Fruit fly (Drosophila melanogaster): ENCODE results near the gene Nfs1.

Nfs1 gene

DNA sequence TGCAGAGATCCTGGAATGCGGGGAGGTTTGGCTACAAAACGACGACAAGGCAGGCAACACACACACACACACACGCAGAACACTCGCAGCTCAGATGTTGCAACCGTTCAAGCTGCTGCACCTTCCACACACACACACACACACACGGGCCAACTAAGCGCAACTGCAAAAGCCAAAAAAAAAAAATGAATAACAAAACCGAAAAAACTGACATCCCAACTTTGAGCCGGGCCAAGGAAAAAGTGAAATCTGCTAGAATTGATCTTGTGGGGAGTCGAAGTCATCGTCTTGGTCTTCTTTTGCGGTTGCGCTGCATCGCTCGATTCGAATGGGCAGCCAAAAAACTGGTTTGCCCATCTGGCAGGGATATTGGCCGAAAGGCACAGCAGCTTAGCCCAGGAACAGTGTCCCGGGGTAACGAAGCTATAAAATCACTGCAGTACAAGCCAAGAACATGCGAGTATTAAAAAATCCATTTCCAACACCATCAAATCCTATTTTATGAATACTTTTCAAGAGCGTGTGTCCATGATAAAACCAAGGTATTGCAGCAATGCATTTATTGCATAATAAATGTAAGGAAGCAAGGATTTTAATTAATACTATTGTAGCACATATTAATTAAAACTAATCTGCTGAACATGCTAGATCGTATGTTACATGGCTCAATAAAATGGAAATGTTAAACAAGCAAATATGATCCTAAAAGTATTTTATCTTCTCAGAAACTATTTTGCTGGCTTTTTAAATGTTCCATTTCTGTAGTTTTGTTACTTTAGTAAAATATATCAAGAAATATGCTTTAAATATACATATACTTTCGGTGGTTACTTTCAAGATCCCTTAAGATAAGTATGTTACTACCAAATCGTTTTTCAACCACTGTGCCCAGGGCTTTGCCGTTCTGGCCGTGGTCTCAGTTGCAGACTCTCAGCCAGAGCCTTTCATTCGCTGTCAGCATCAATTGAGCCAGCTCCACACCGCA is 33.6 kb upstream of the Nfs1 start:
- TF ChIP-seq CG9948 (tag; optimal IDR thresholded peaks at IDR 0.05) (peak; percentile 43), Ets98B (GFP tag; IDR thresholded peaks at IDR 0.05) (no peak), Pif1A (GFP tag; optimal IDR thresholded peaks at IDR 0.05) (no peak), Snoo (tag; optimal IDR thresholded peaks at IDR 0.05) (peak; percentile 25), CG13204 (GFP tag; optimal IDR thresholded peaks at IDR 0.05) (no peak), CG4496 (GFP tag; IDR thresholded peaks at IDR 0.05) (no peak), Pif1B (GFP tag; optimal IDR thresholded peaks at IDR 0.05) (no peak), CG32121 (GFP tag; IDR thresholded peaks at IDR 0.05) (no peak), rn (GFP tag; IDR thresholded peaks at IDR 0.05) (no peak), CG8159 (tag; optimal IDR thresholded peaks at IDR 0.05) (peak; percentile 67), gl (tag; optimal IDR thresholded peaks at IDR 0.05) (peak; percentile 43), CG10348 (GFP tag; IDR thresholded peaks at IDR 0.05) (no peak), EcR (GFP tag; optimal IDR thresholded peaks at IDR 0.05) (peak; percentile 49), CG14655 (GFP tag; optimal IDR thresholded peaks at IDR 0.05) (peak; percentile 53), CG15710 (tag; optimal IDR thresholded peaks at IDR 0.05) (peak; percentile 59), fd96Ca (GFP tag; IDR thresholded peaks at IDR 0.05) (0 out of 3 replicates have a peak, but pooled peaks have one; percentile 28), CG34367 (tag; optimal IDR thresholded peaks at IDR 0.05) (peak; percentile 8), CG8301 (tag; optimal IDR thresholded peaks at IDR 0.05) (peak; percentile 22), D1 (tag; optimal IDR thresholded peaks at IDR 0.05) (no peak), CG12605 (GFP tag; IDR thresholded peaks at IDR 0.05) (no peak), CG17806 (tag; optimal IDR thresholded peaks at IDR 0.05) (peak; percentile 18)

DNA sequence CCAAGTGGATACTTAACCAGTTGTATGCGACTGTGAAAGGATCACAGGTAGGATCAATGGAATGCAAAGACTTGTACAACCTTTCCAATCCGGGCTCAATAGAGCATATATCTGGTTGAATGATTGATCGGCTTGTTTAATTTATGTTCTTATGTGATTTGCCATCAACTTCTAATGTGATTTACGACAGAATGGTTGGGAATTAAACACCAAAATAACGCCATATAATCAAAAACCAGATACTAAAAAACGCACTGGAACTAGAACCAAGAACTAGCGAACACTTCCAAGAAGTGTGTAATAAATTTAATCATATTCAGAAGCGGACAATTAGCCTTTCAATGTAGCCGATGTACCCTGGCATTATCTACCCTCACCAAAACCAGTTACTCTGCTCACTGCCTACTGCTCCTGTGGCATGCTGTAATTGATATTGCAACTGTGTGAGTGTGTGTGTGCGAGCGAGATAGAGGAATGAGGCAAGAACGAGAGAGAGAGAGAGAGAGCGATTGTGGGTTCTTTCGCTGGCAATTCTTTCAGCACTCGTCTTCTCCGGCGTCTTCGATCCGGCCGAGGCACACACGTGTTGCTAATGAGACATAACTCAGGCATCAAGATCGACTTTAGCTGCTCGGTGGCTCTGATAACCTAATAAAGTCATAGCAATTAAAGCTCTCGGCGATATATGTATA is 30.7 kb upstream of the Nfs1 start:
- TF ChIP-seq CG13204 (GFP tag; optimal IDR thresholded peaks at IDR 0.05) = peak; percentile 25
- peak; percentile 34 for TF ChIP-seq CG34367 (tag; optimal IDR thresholded peaks at IDR 0.05)
- TF ChIP-seq CG32121 (GFP tag; IDR thresholded peaks at IDR 0.05) = 0 out of 2 replicates have a peak, but pooled peaks have one; percentile 10
- no peak for TF ChIP-seq rn (GFP tag; IDR thresholded peaks at IDR 0.05)
- no peak for TF ChIP-seq CG10348 (GFP tag; IDR thresholded peaks at IDR 0.05)
- TF ChIP-seq fd96Ca (GFP tag; IDR thresholded peaks at IDR 0.05) = 0 out of 3 replicates have a peak, but pooled peaks have one; percentile 33
- TF ChIP-seq CG17806 (tag; optimal IDR thresholded peaks at IDR 0.05) = peak; percentile 47
- TF ChIP-seq gl (tag; optimal IDR thresholded peaks at IDR 0.05) = no peak
- TF ChIP-seq CG14655 (GFP tag; optimal IDR thresholded peaks at IDR 0.05) = peak; percentile 81
- TF ChIP-seq CG8159 (tag; optimal IDR thresholded peaks at IDR 0.05) = peak; percentile 67
- no peak for TF ChIP-seq CG4496 (GFP tag; IDR thresholded peaks at IDR 0.05)
- peak; percentile 34 for TF ChIP-seq Pif1A (GFP tag; optimal IDR thresholded peaks at IDR 0.05)
- peak; percentile 14 for TF ChIP-seq Snoo (tag; optimal IDR thresholded peaks at IDR 0.05)
- peak; percentile 46 for TF ChIP-seq CG15710 (tag; optimal IDR thresholded peaks at IDR 0.05)
- TF ChIP-seq CG8301 (tag; optimal IDR thresholded peaks at IDR 0.05) = peak; percentile 64
- no peak for TF ChIP-seq D1 (tag; optimal IDR thresholded peaks at IDR 0.05)
- TF ChIP-seq Ets98B (GFP tag; IDR thresholded peaks at IDR 0.05) = no peak
- peak; percentile 39 for TF ChIP-seq Pif1B (GFP tag; optimal IDR thresholded peaks at IDR 0.05)
- TF ChIP-seq EcR (GFP tag; optimal IDR thresholded peaks at IDR 0.05) = peak; percentile 11
- peak; percentile 58 for TF ChIP-seq CG9948 (tag; optimal IDR thresholded peaks at IDR 0.05)
- TF ChIP-seq CG12605 (GFP tag; IDR thresholded peaks at IDR 0.05) = no peak

DNA sequence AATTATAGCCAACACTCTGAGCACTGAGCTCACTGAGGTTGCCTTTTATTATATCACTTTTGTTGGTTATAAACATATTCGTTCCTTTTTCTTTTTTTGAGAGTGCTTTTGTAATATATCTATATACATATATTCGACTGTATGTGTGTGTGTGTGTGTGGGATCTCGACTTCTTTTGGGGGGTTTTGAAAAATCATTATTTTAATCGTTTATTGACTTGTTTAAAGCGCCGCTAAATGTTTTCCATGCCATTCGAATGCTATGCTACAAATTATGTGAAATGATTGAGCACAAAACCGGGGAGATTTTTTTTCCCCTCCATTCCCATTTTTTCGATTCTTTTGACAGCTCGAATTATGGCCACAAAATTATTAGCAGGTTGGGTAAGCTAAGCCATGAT is 30.0 kb upstream of the Nfs1 start:
- TF ChIP-seq CG8301 (tag; optimal IDR thresholded peaks at IDR 0.05) = no peak
- TF ChIP-seq CG15710 (tag; optimal IDR thresholded peaks at IDR 0.05) = no peak
- no peak for TF ChIP-seq rn (GFP tag; IDR thresholded peaks at IDR 0.05)
- no peak for TF ChIP-seq Pif1A (GFP tag; optimal IDR thresholded peaks at IDR 0.05)
- no peak for TF ChIP-seq CG8159 (tag; optimal IDR thresholded peaks at IDR 0.05)
- no peak for TF ChIP-seq CG17806 (tag; optimal IDR thresholded peaks at IDR 0.05)
- TF ChIP-seq CG32121 (GFP tag; IDR thresholded peaks at IDR 0.05) = no peak
- TF ChIP-seq CG34367 (tag; optimal IDR thresholded peaks at IDR 0.05) = no peak
- TF ChIP-seq Ets98B (GFP tag; IDR thresholded peaks at IDR 0.05) = no peak
- TF ChIP-seq D1 (tag; optimal IDR thresholded peaks at IDR 0.05) = no peak
- no peak for TF ChIP-seq CG12605 (GFP tag; IDR thresholded peaks at IDR 0.05)
- TF ChIP-seq gl (tag; optimal IDR thresholded peaks at IDR 0.05) = no peak
- no peak for TF ChIP-seq fd96Ca (GFP tag; IDR thresholded peaks at IDR 0.05)
- no peak for TF ChIP-seq Pif1B (GFP tag; optimal IDR thresholded peaks at IDR 0.05)
- TF ChIP-seq CG4496 (GFP tag; IDR thresholded peaks at IDR 0.05) = no peak
- TF ChIP-seq CG10348 (GFP tag; IDR thresholded peaks at IDR 0.05) = no peak
- TF ChIP-seq EcR (GFP tag; optimal IDR thresholded peaks at IDR 0.05) = no peak
- TF ChIP-seq CG14655 (GFP tag; optimal IDR thresholded peaks at IDR 0.05) = no peak
- no peak for TF ChIP-seq Snoo (tag; optimal IDR thresholded peaks at IDR 0.05)

DNA sequence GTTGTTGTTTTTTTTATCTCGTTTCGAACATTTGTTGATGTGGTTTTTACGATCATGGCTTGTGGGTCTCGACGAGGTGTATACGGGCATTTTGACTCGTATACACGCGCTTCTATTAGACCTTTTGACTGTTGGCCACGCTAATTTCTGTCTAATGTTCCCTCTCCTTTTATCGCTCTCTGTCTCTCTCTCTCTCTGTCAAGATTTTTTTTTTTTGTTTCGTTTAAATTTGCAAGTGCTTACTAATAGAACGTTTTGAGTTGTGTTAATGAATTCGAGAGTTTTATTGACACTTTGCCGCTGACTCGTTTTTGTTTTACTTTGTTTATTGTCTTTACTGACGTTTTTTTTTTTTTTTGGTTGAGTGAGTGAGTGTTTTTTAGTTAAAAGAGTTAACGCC is 29.1 kb upstream of the Nfs1 start:
- TF ChIP-seq Snoo (tag; optimal IDR thresholded peaks at IDR 0.05) (no peak), CG17806 (tag; optimal IDR thresholded peaks at IDR 0.05) (no peak), CG13204 (GFP tag; optimal IDR thresholded peaks at IDR 0.05) (no peak), Pif1B (GFP tag; optimal IDR thresholded peaks at IDR 0.05) (no peak), fd96Ca (GFP tag; IDR thresholded peaks at IDR 0.05) (no peak)

DNA sequence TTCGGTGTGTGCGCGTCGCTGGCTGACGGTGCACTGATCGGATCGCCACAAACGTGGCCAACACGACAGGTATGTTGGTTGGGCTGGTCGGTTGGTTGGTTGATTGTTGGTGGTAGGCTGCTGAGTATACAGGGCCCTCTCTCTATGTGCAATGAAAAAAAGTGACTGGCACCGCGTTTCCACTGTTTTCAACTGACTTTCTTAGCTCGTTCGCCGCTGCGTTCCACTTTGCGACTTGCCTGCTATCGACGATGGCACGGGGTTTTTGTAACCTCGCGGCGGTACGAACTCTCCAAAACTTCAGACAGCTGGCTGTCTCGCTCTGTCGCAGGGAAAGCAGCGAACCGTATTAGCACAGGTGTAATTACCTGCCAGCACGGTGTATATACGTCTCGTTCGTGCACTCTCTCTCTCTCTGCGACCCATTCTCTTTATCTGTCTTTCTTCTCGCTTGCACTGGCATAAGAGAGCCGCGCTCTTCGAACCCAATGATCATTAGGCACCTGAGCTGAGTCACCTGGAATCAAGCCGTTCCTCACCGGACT is 28.5 kb upstream of the Nfs1 start:
- no peak for TF ChIP-seq CG8301 (tag; optimal IDR thresholded peaks at IDR 0.05)
- TF ChIP-seq CG14655 (GFP tag; optimal IDR thresholded peaks at IDR 0.05) = no peak
- TF ChIP-seq fd96Ca (GFP tag; IDR thresholded peaks at IDR 0.05) = 0 out of 3 replicates have a peak, but pooled peaks have one; percentile 27
- TF ChIP-seq D1 (tag; optimal IDR thresholded peaks at IDR 0.05) = no peak
- TF ChIP-seq CG12605 (GFP tag; IDR thresholded peaks at IDR 0.05) = no peak
- TF ChIP-seq CG4496 (GFP tag; IDR thresholded peaks at IDR 0.05) = peak; percentile 73; the same call in 2 of the 3 replicates
- TF ChIP-seq Snoo (tag; optimal IDR thresholded peaks at IDR 0.05) = peak; percentile 15
- no peak for TF ChIP-seq CG32121 (GFP tag; IDR thresholded peaks at IDR 0.05)
- no peak for TF ChIP-seq Pif1A (GFP tag; optimal IDR thresholded peaks at IDR 0.05)
- peak; percentile 50; the same call in 1 of the 2 replicates for TF ChIP-seq Ets98B (GFP tag; IDR thresholded peaks at IDR 0.05)
- TF ChIP-seq rn (GFP tag; IDR thresholded peaks at IDR 0.05) = no peak
- peak; percentile 64 for TF ChIP-seq CG13204 (GFP tag; optimal IDR thresholded peaks at IDR 0.05)
- peak; percentile 67 for TF ChIP-seq EcR (GFP tag; optimal IDR thresholded peaks at IDR 0.05)
- TF ChIP-seq CG17806 (tag; optimal IDR thresholded peaks at IDR 0.05) = no peak
- TF ChIP-seq CG34367 (tag; optimal IDR thresholded peaks at IDR 0.05) = peak; percentile 7
- no peak for TF ChIP-seq CG15710 (tag; optimal IDR thresholded peaks at IDR 0.05)
- no peak for TF ChIP-seq CG8159 (tag; optimal IDR thresholded peaks at IDR 0.05)

Data from whole organism, pupa.